Worm (Caenorhabditis elegans): ENCODE results near the gene K07H8.2.

ce11 chrIV:8289505-8289579 is 2.0 kb upstream of the K07H8.2 start, which contains the start of gene nucl-1:
- TF ChIP-seq tab-1 (GFP tag; IDR thresholded peaks at IDR 0.05) (no peak), T22C8.4 (GFP tag; IDR thresholded peaks at IDR 0.05) (no peak), med-1 (GFP tag; optimal IDR thresholded peaks at IDR 0.05; ENCODE audit: insufficient read depth) (no peak), flt-1 (GFP tag; IDR thresholded peaks at IDR 0.05) (no peak), cog-1 (tag; optimal IDR thresholded peaks at IDR 0.05) (no peak), ztf-23 (GFP tag; IDR thresholded peaks at IDR 0.05) (no peak), ztf-29 (GFP tag; IDR thresholded peaks at IDR 0.05) (no peak), ref-1 (GFP tag; conservative IDR thresholded peaks at IDR 0.05) (no peak)

Data from whole organism, midembryonic.